Fruit fly (Drosophila melanogaster): Measurements from ENCODE around the gene CheA87a.

Gene CheA87a

dm6 chr3R:13388160-13388870 is 18.9 kb downstream of the CheA87a start, which contains the start of gene CG9799 (continued):
- no peak for TF ChIP-seq sens-2 (GFP tag; IDR thresholded peaks at IDR 0.05)
- TF ChIP-seq odd (GFP tag; optimal IDR thresholded peaks at IDR 0.05) = no peak
- no peak for TF ChIP-seq Xrp1 (GFP tag; IDR thresholded peaks at IDR 0.05)
- no peak for TF ChIP-seq Atf3 (GFP tag; optimal IDR thresholded peaks at IDR 0.05)
- TF ChIP-seq CTCF (GFP tag; optimal IDR thresholded peaks at IDR 0.05) = no peak
- TF ChIP-seq nerfin-2 (GFP tag; IDR thresholded peaks at IDR 0.05; ENCODE audit: partially characterized antibody) = peak; percentile 32; the same call in 1 of the 2 replicates
- TF ChIP-seq CG5180 (GFP tag; optimal IDR thresholded peaks at IDR 0.05) = no peak
- TF ChIP-seq dm (GFP tag; optimal IDR thresholded peaks at IDR 0.05) = peak; percentile 92
- peak; percentile 51 for TF ChIP-seq Abd-B (GFP tag; optimal IDR thresholded peaks at IDR 0.05)
- TF ChIP-seq esg (GFP tag; conservative IDR thresholded peaks at IDR 0.05) = no peak
- TF ChIP-seq Dll (GFP tag; IDR thresholded peaks at IDR 0.05; ENCODE audit: partially characterized antibody) = peak; percentile 43; the same call in 1 of the 4 replicates
- TF ChIP-seq insv (GFP tag; optimal IDR thresholded peaks at IDR 0.05) = peak in 1 of 2 experiments; percentile 38
- peak; percentile 44 for TF ChIP-seq CG4617 (GFP tag; optimal IDR thresholded peaks at IDR 0.05; ENCODE audit: borderline replicate concordance)
- 0 out of 2 replicates have a peak, but pooled peaks have one; percentile 26 for TF ChIP-seq bbx (GFP tag; IDR thresholded peaks at IDR 0.05; ENCODE audit: partially characterized antibody)
- TF ChIP-seq CG3995 (GFP tag; optimal IDR thresholded peaks at IDR 0.05) = peak; percentile 57
- no peak for TF ChIP-seq CG9609 (GFP tag; optimal IDR thresholded peaks at IDR 0.05)
- TF ChIP-seq chif (GFP tag; optimal IDR thresholded peaks at IDR 0.05) = no peak
- TF ChIP-seq Usf (GFP tag; optimal IDR thresholded peaks at IDR 0.05) = no peak
- TF ChIP-seq D19A (tag; optimal IDR thresholded peaks at IDR 0.05) = no peak
- 0 out of 3 replicates have a peak, but pooled peaks have one; percentile 44 for TF ChIP-seq CG11093 (GFP tag; IDR thresholded peaks at IDR 0.05)
- peak; percentile 9 for TF ChIP-seq scrt (GFP tag; optimal IDR thresholded peaks at IDR 0.05)
- no peak for TF ChIP-seq trh (GFP tag; optimal IDR thresholded peaks at IDR 0.05)
- TF ChIP-seq stwl (tag; optimal IDR thresholded peaks at IDR 0.05) = peak; percentile 63
- TF ChIP-seq Dbx (GFP tag; IDR thresholded peaks at IDR 0.05) = 0 out of 3 replicates have a peak, but pooled peaks have one; percentile 17
- no peak for TF ChIP-seq CG14860 (GFP tag; IDR thresholded peaks at IDR 0.05; ENCODE audit: partially characterized antibody)
- TF ChIP-seq gce (GFP tag; IDR thresholded peaks at IDR 0.05) = peak; percentile 7; the same call in 1 of the 3 replicates
- peak; percentile 44; the same call in 1 of the 2 replicates for TF ChIP-seq unc-4 (GFP tag; IDR thresholded peaks at IDR 0.05; ENCODE audit: partially characterized antibody)
- no peak for TF ChIP-seq CG7357 (GFP tag; IDR thresholded peaks at IDR 0.05)
- TF ChIP-seq mld (GFP tag; IDR thresholded peaks at IDR 0.05; ENCODE audit: partially characterized antibody) = 0 out of 3 replicates have a peak, but pooled peaks have one; percentile 14
- TF ChIP-seq CG18619 (GFP tag; optimal IDR thresholded peaks at IDR 0.05) = no peak
- TF ChIP-seq CG2202 (tag; optimal IDR thresholded peaks at IDR 0.05) = no peak
- TF ChIP-seq chinmo (GFP tag; IDR thresholded peaks at IDR 0.05; ENCODE audit: partially characterized antibody) = no peak
- no peak for TF ChIP-seq tx (GFP tag; optimal IDR thresholded peaks at IDR 0.05)
- no peak for TF ChIP-seq her (GFP tag; optimal IDR thresholded peaks at IDR 0.05)
- TF ChIP-seq Hmx (GFP tag; optimal IDR thresholded peaks at IDR 0.05) = no peak
- TF ChIP-seq MESR4 (GFP tag; optimal IDR thresholded peaks at IDR 0.05) = peak; percentile 71
- TF ChIP-seq CG6175 (GFP tag; IDR thresholded peaks at IDR 0.05) = peak; percentile 53; the same call in 1 of the 3 replicates
- TF ChIP-seq Myb (GFP tag; optimal IDR thresholded peaks at IDR 0.05) = peak; percentile 52
- no peak for TF ChIP-seq Camta (GFP tag; optimal IDR thresholded peaks at IDR 0.05)
- peak; percentile 79 for TF ChIP-seq twi (tag; optimal IDR thresholded peaks at IDR 0.05)
- peak; percentile 32 for TF ChIP-seq trem (tag; optimal IDR thresholded peaks at IDR 0.05)
- peak; percentile 95 for TF ChIP-seq CG11504 (tag; optimal IDR thresholded peaks at IDR 0.05)
- TF ChIP-seq CG4707 (GFP tag; optimal IDR thresholded peaks at IDR 0.05) = no peak
- peak; percentile 77 for TF ChIP-seq gfzf (GFP tag; optimal IDR thresholded peaks at IDR 0.05)
- TF ChIP-seq CG13287 (GFP tag; IDR thresholded peaks at IDR 0.05; ENCODE audit: partially characterized antibody) = peak; percentile 46; the same call in 1 of the 2 replicates
- TF ChIP-seq CG4328 (GFP tag; optimal IDR thresholded peaks at IDR 0.05) = no peak
- no peak for TF ChIP-seq zfh1 (GFP tag; IDR thresholded peaks at IDR 0.05)
- no peak for TF ChIP-seq slou (GFP tag; optimal IDR thresholded peaks at IDR 0.05)

Measured in whole organism, embryonic.